Worm (Caenorhabditis elegans): ENCODE results near the gene bath-42.

ce11 chrIII:8190505-8190904 lies 27.3 kb upstream of the bath-42 start, which contains the start of gene C50C3.19:
- TF ChIP-seq Y22D7AL.16 (tag; optimal IDR thresholded peaks at IDR 0.05) (no peak), K02D7.2 (tag; optimal IDR thresholded peaks at IDR 0.05) (no peak), pha-4 (tag; optimal IDR thresholded peaks at IDR 0.05) (no peak)
